Fruit fly (Drosophila melanogaster) whole organism, embryonic: Measurements from ENCODE around the gene CG9667.

ENCODE experiments used
- B-H2 ChIP-seq: fragments of 200-800 bp; sonication (Bioruptor generic); optimal IDR thresholded peaks from 2 replicates; lab custom pipeline; 2018; ENCODE audit warnings: missing biosample characterization, mild to moderate bottlenecking, missing genetic modification characterization
- BtbVII ChIP-seq: fragments of 200-800 bp; sonication (Bioruptor generic); optimal IDR thresholded peaks from 3 replicates; lab custom pipeline; 2017; ENCODE audit warnings: missing biosample characterization, mild to moderate bottlenecking, missing genetic modification characterization
- CG12155 ChIP-seq: fragments of 200-800 bp; sonication (Bioruptor generic); optimal IDR thresholded peaks from 3 replicates; lab custom pipeline; 2016; ENCODE audit warnings: missing biosample characterization, missing genetic modification characterization
- CG12659 ChIP-seq: fragments of 200-800 bp; sonication (Bioruptor generic); optimal IDR thresholded peaks from 3 replicates; lab custom pipeline; 2017; ENCODE audit warnings: mild to moderate bottlenecking, missing biosample characterization, missing genetic modification reagents, missing genetic modification characterization
- CG15479 ChIP-seq: fragments of 200-800 bp; sonication (Bioruptor generic); optimal IDR thresholded peaks from 3 replicates; lab custom pipeline; 2019; ENCODE audit warnings: missing biosample characterization, mild to moderate bottlenecking, missing genetic modification characterization, moderate library complexity
- CG15514 ChIP-seq: fragments of 200-800 bp; sonication (Bioruptor generic); optimal IDR thresholded peaks from 3 replicates; lab custom pipeline; 2017; ENCODE audit warnings: missing biosample characterization, missing genetic modification characterization, mild to moderate bottlenecking, moderate library complexity, missing genetic modification reagents
- CG15696 ChIP-seq: fragments of 200-800 bp; sonication (Bioruptor generic); optimal IDR thresholded peaks from 2 replicates; lab custom pipeline; 2019; ENCODE audit warnings: missing biosample characterization, mild to moderate bottlenecking, missing genetic modification characterization, moderate library complexity
- CG18262 ChIP-seq: fragments of 200-800 bp; optimal IDR thresholded peaks from 3 replicates; lab custom pipeline; 2019; ENCODE audit warnings: missing biosample characterization, mild to moderate bottlenecking, missing genetic modification characterization, moderate library complexity
- CG18619 ChIP-seq: fragments of 200-800 bp; sonication (Bioruptor generic); optimal IDR thresholded peaks from 3 replicates; lab custom pipeline; 2017; ENCODE audit warnings: missing biosample characterization, mild to moderate bottlenecking, missing genetic modification characterization
- CG2202 ChIP-seq: fragments of 200-800 bp; sonication (Bioruptor generic); optimal IDR thresholded peaks from 2 replicates; lab custom pipeline; 2018; ENCODE audit warnings: missing biosample characterization, mild to moderate bottlenecking, missing genetic modification characterization
- CG2678 ChIP-seq: fragments of 200-800 bp; sonication (Bioruptor generic); optimal IDR thresholded peaks from 3 replicates; lab custom pipeline; 2019; ENCODE audit warnings: missing biosample characterization, mild to moderate bottlenecking, missing genetic modification characterization, moderate library complexity
- CG34376 ChIP-seq: fragments of 200-800 bp; sonication (Bioruptor generic); optimal IDR thresholded peaks from 2 replicates; lab custom pipeline; 2018; ENCODE audit warnings: missing biosample characterization, mild to moderate bottlenecking, missing genetic modification characterization
- CG3995 ChIP-seq: fragments of 200-800 bp; sonication (Bioruptor generic); optimal IDR thresholded peaks from 3 replicates; lab custom pipeline; 2016; ENCODE audit warnings: missing biosample characterization, missing genetic modification characterization
- CG4424 ChIP-seq: fragments of 200-800 bp; sonication (Bioruptor generic); optimal IDR thresholded peaks from 3 replicates; lab custom pipeline; 2016; ENCODE audit warnings: missing biosample characterization, missing genetic modification characterization
- CG4854 ChIP-seq: fragments of 200-800 bp; sonication (Bioruptor generic); optimal IDR thresholded peaks from 2 replicates; lab custom pipeline; 2016; ENCODE audit warnings: missing biosample characterization, missing genetic modification characterization, inconsistent platforms
- CG6654 ChIP-seq: fragments of 200-800 bp; sonication (Bioruptor generic); optimal IDR thresholded peaks from 2 replicates; lab custom pipeline; 2017; ENCODE audit warnings: missing biosample characterization, mild to moderate bottlenecking, missing genetic modification characterization
- CG6765 ChIP-seq: fragments of 200-800 bp; sonication (Bioruptor generic); optimal IDR thresholded peaks from 3 replicates; lab custom pipeline; 2017; ENCODE audit warnings: missing biosample characterization, mild to moderate bottlenecking, missing genetic modification characterization
- CG6791 ChIP-seq: fragments of 200-800 bp; sonication (Bioruptor generic); IDR thresholded peaks from 3 replicates; pipeline ENCODE4 v1.3.6; 2022; ENCODE audit warnings: missing biosample characterization, missing genetic modification characterization; ENCODE audit not compliant: partially characterized antibody
- CG9437 ChIP-seq: fragments of 200-800 bp; sonication (Bioruptor generic); optimal IDR thresholded peaks from 2 replicates; lab custom pipeline; 2018; ENCODE audit warnings: missing biosample characterization, mild to moderate bottlenecking, missing genetic modification characterization
- CG9797 ChIP-seq: fragments of 200-800 bp; sonication (Bioruptor generic); optimal IDR thresholded peaks from 3 replicates; lab custom pipeline; 2018; ENCODE audit warnings: missing biosample characterization, mild to moderate bottlenecking, missing genetic modification characterization
- CrebB ChIP-seq: fragments of 200-800 bp; sonication (Bioruptor generic); optimal IDR thresholded peaks from 3 replicates; lab custom pipeline; 2018; ENCODE audit warnings: missing biosample characterization, mild to moderate bottlenecking, missing genetic modification characterization
- Dref ChIP-seq: fragments of 200-800 bp; sonication (Bioruptor generic); IDR thresholded peaks from 2 replicates; pipeline ENCODE4 v1.3.6; 2022; ENCODE audit warnings: missing biosample characterization, missing genetic modification characterization
- Ets65A ChIP-seq: fragments of 200-800 bp; sonication (Bioruptor generic); peaks from one replicate; lab custom pipeline; 2016; ENCODE audit warnings: missing biosample characterization, missing genetic modification characterization
- HHEX ChIP-seq: fragments of 200-800 bp; sonication (Bioruptor generic); optimal IDR thresholded peaks from 3 replicates; lab custom pipeline; 2017; ENCODE audit warnings: missing biosample characterization, mild to moderate bottlenecking, missing genetic modification characterization, missing genetic modification reagents
- HLHmδ ChIP-seq: fragments of 200-800 bp; sonication (Bioruptor generic); optimal IDR thresholded peaks from 2 replicates; lab custom pipeline; 2018; ENCODE audit warnings: missing biosample characterization, mild to moderate bottlenecking, missing genetic modification characterization, moderate library complexity
- Hr3 ChIP-seq: fragments of 200-800 bp; sonication (Bioruptor generic); optimal IDR thresholded peaks from 3 replicates; lab custom pipeline; 2016; ENCODE audit warnings: missing biosample characterization, missing genetic modification characterization
- MTF-1 ChIP-seq: fragments of 200-800 bp; sonication (Bioruptor generic); optimal IDR thresholded peaks from 2 replicates; lab custom pipeline; 2018; ENCODE audit warnings: missing biosample characterization, mild to moderate bottlenecking, missing genetic modification characterization, borderline replicate concordance
- Max ChIP-seq: fragments of 200-800 bp; sonication (Bioruptor generic); optimal IDR thresholded peaks from 2 replicates; lab custom pipeline; 2016; ENCODE audit warnings: missing biosample characterization, mild to moderate bottlenecking, missing genetic modification characterization
- Meics ChIP-seq: fragments of 200-800 bp; sonication (Bioruptor generic); optimal IDR thresholded peaks from 2 replicates; lab custom pipeline; 2017; ENCODE audit warnings: missing biosample characterization, mild to moderate bottlenecking, missing genetic modification characterization
- Mes4 ChIP-seq: fragments of 200-800 bp; sonication (Bioruptor generic); optimal IDR thresholded peaks from 2 replicates; lab custom pipeline; 2016; ENCODE audit warnings: missing biosample characterization, missing genetic modification characterization
- PHDP ChIP-seq: fragments of 200-800 bp; sonication (Bioruptor generic); optimal IDR thresholded peaks from 3 replicates; lab custom pipeline; 2018; ENCODE audit warnings: missing biosample characterization, mild to moderate bottlenecking, missing genetic modification characterization, moderate library complexity
- Scr ChIP-seq: fragments of 200-800 bp; sonication (Bioruptor generic); IDR thresholded peaks from 2 replicates; pipeline ENCODE4 v1.3.6; 2022; ENCODE audit warnings: missing biosample characterization, missing genetic modification characterization; ENCODE audit not compliant: partially characterized antibody
- bigmax ChIP-seq: fragments of 200-800 bp; sonication (Bioruptor generic); optimal IDR thresholded peaks from 2 replicates; lab custom pipeline; 2018; ENCODE audit warnings: missing biosample characterization, mild to moderate bottlenecking, missing genetic modification characterization
- dmrt11E ChIP-seq: fragments of 200-800 bp; sonication (Bioruptor generic); optimal IDR thresholded peaks from 3 replicates; lab custom pipeline; 2018; ENCODE audit warnings: missing biosample characterization, mild to moderate bottlenecking, missing genetic modification characterization, moderate library complexity
- dmrt99B ChIP-seq: fragments of 200-800 bp; sonication (Bioruptor generic); optimal IDR thresholded peaks from 2 replicates; lab custom pipeline; 2018; ENCODE audit warnings: missing biosample characterization, mild to moderate bottlenecking, missing genetic modification characterization, moderate library complexity
- en ChIP-seq: fragments of 200-800 bp; sonication (Bioruptor generic); optimal IDR thresholded peaks from 2 replicates; lab custom pipeline; 2016; ENCODE audit warnings: missing biosample characterization, missing genetic modification characterization
- gce ChIP-seq: fragments of 200-800 bp; sonication (Bioruptor generic); IDR thresholded peaks from 3 replicates; pipeline ENCODE4 v1.3.6; 2022; ENCODE audit warnings: missing biosample characterization, missing genetic modification characterization
- grau ChIP-seq: fragments of 200-800 bp; optimal IDR thresholded peaks from 3 replicates; lab custom pipeline; 2019; ENCODE audit warnings: missing biosample characterization, mild to moderate bottlenecking, missing genetic modification characterization, moderate library complexity
- gsb-n ChIP-seq: fragments of 200-800 bp; sonication (Bioruptor generic); optimal IDR thresholded peaks from 3 replicates; lab custom pipeline; 2018; ENCODE audit warnings: missing biosample characterization, mild to moderate bottlenecking, missing genetic modification characterization
- mirr ChIP-seq: fragments of 200-800 bp; sonication (Bioruptor generic); optimal IDR thresholded peaks from 3 replicates; lab custom pipeline; 2018; ENCODE audit warnings: missing biosample characterization, mild to moderate bottlenecking, missing genetic modification characterization
- nmo ChIP-seq: fragments of 200-800 bp; sonication (Bioruptor generic); optimal IDR thresholded peaks from 2 replicates; lab custom pipeline; 2018; ENCODE audit warnings: missing biosample characterization, mild to moderate bottlenecking, missing genetic modification characterization, moderate library complexity
- p53 ChIP-seq: fragments of 200-800 bp; sonication (Bioruptor generic); optimal IDR thresholded peaks from 2 replicates; lab custom pipeline; 2016; ENCODE audit warnings: missing biosample characterization, missing genetic modification characterization
- pb ChIP-seq: fragments of 200-800 bp; sonication (Bioruptor generic); optimal IDR thresholded peaks from 3 replicates; lab custom pipeline; 2016; ENCODE audit warnings: missing biosample characterization, missing genetic modification characterization
- pzg ChIP-seq: fragments of 200-800 bp; sonication (Bioruptor generic); optimal IDR thresholded peaks from 3 replicates; lab custom pipeline; 2018; ENCODE audit warnings: missing biosample characterization, mild to moderate bottlenecking, missing genetic modification characterization, moderate library complexity
- salm ChIP-seq: fragments of 200-800 bp; sonication (Bioruptor generic); optimal IDR thresholded peaks from 2 replicates; lab custom pipeline; 2018; ENCODE audit warnings: missing biosample characterization, mild to moderate bottlenecking, missing genetic modification characterization
- shn ChIP-seq: fragments of 200-800 bp; sonication (Bioruptor generic); optimal IDR thresholded peaks from 3 replicates; lab custom pipeline; 2016; ENCODE audit warnings: missing biosample characterization, missing genetic modification characterization
- tio ChIP-seq: fragments of 200-800 bp; sonication (Bioruptor generic); optimal IDR thresholded peaks from 2 replicates; lab custom pipeline; 2017; ENCODE audit warnings: missing biosample characterization, missing genetic modification characterization, inconsistent platforms
- tup ChIP-seq: fragments of 200-800 bp; sonication (Bioruptor generic); optimal IDR thresholded peaks from 2 replicates; lab custom pipeline; 2016; ENCODE audit warnings: missing biosample characterization, mild to moderate bottlenecking, missing genetic modification characterization, moderate library complexity
- wek ChIP-seq: fragments of 200-800 bp; sonication (Bioruptor generic); optimal IDR thresholded peaks from 3 replicates; lab custom pipeline; 2018; ENCODE audit warnings: missing biosample characterization, mild to moderate bottlenecking, missing genetic modification characterization, moderate library complexity
- zf30C ChIP-seq: fragments of 200-800 bp; sonication (Bioruptor generic); optimal IDR thresholded peaks from 3 replicates; lab custom pipeline; 2018; ENCODE audit warnings: missing biosample characterization, mild to moderate bottlenecking, missing genetic modification characterization

The CG9667 gene

dm6 chr3R:8105088-8105542, 21.0 kb downstream of the CG9667 start, which contains the start of gene puc (continued):
- peak; percentile 3 for TF ChIP-seq CG18262 (tag; lab: Kevin White, UChicago)
- peak; percentile 20 for TF ChIP-seq CG4854
- peak; percentile 92 for TF ChIP-seq MTF-1 (GFP tag; lab: Kevin White, UChicago)
- peak; percentile 5 for TF ChIP-seq BtbVII (GFP tag; lab: Kevin White, UChicago)
- peak; percentile 33 for TF ChIP-seq Ets65A
- no peak for TF ChIP-seq tio (GFP tag; lab: Kevin White, UChicago)
- no peak for TF ChIP-seq CG2202 (tag; lab: Kevin White, UChicago)
- peak; percentile 58 for TF ChIP-seq CrebB (tag; lab: Kevin White, UChicago)
- peak; percentile 65 for TF ChIP-seq wek (GFP tag; lab: Kevin White, UChicago)
- no peak for TF ChIP-seq Hr3 (GFP tag; lab: Kevin White, UChicago)
- TF ChIP-seq nmo, result peak; percentile 27
- peak; percentile 38 for TF ChIP-seq PHDP (tag; lab: Kevin White, UChicago)
- peak; percentile 68 for TF ChIP-seq HLHmδ (GFP tag; lab: Kevin White, UChicago)
- peak; percentile 39 for TF ChIP-seq B-H2
- TF ChIP-seq Mes4 (GFP tag; lab: Kevin White, UChicago), result no peak
- peak; percentile 6 for TF ChIP-seq tup (GFP tag; lab: Kevin White, UChicago)
- peak; percentile 5 for TF ChIP-seq CG12155
- TF ChIP-seq CG9797 (GFP tag; lab: Kevin White, UChicago), result peak; percentile 81
- no peak for TF ChIP-seq Dref (GFP tag; lab: Robert Waterston, UW)
- TF ChIP-seq gsb-n (tag; lab: Kevin White, UChicago), result peak; percentile 30
- TF ChIP-seq pb (GFP tag; lab: Kevin White, UChicago), result peak; percentile 15
- peak; percentile 17 for TF ChIP-seq dmrt99B (tag; lab: Kevin White, UChicago)
- peak; percentile 34 for TF ChIP-seq grau
- no peak for TF ChIP-seq Scr (GFP tag; lab: Robert Waterston, UW)
- peak; percentile 9 for TF ChIP-seq CG6765 (GFP tag; lab: Kevin White, UChicago)
- no peak for TF ChIP-seq CG6654 (GFP tag; lab: Kevin White, UChicago)
- TF ChIP-seq CG4424 (GFP tag; lab: Kevin White, UChicago), result no peak
- peak; percentile 2 for TF ChIP-seq salm (tag; lab: Kevin White, UChicago)
- TF ChIP-seq CG9437 (GFP tag; lab: Kevin White, UChicago), result peak; percentile 8
- no peak for TF ChIP-seq p53
- TF ChIP-seq CG3995 (GFP tag; lab: Kevin White, UChicago), result peak; percentile 15
- peak; percentile 31 for TF ChIP-seq Meics (GFP tag; lab: Kevin White, UChicago)
- TF ChIP-seq CG15696 (tag; lab: Kevin White, UChicago), result no peak
- TF ChIP-seq Max (GFP tag; lab: Kevin White, UChicago), result no peak
- peak; percentile 75 for TF ChIP-seq CG15514
- TF ChIP-seq CG34376 (GFP tag; lab: Kevin White, UChicago), result peak; percentile 77
- peak; percentile 91 for TF ChIP-seq CG15479
- TF ChIP-seq CG12659 (GFP tag; lab: Kevin White, UChicago), result peak; percentile 67
- peak; percentile 54 for TF ChIP-seq mirr (GFP tag; lab: Kevin White, UChicago)
- peak; percentile 26 for TF ChIP-seq bigmax (GFP tag; lab: Kevin White, UChicago)
- TF ChIP-seq CG6791 (GFP tag; lab: Robert Waterston, UW), result no peak
- peak; percentile 41 for TF ChIP-seq CG2678 (tag; lab: Kevin White, UChicago)
- TF ChIP-seq CG18619, result peak; percentile 37
- TF ChIP-seq gce (GFP tag; lab: Robert Waterston, UW), result no peak
- peak; percentile 40 for TF ChIP-seq shn (GFP tag; lab: Kevin White, UChicago)
- TF ChIP-seq zf30C (GFP tag; lab: Kevin White, UChicago), result peak; percentile 33
- peak; percentile 26 for TF ChIP-seq en (GFP tag; lab: Kevin White, UChicago)
- TF ChIP-seq pzg (GFP tag; lab: Kevin White, UChicago), result peak; percentile 71
- TF ChIP-seq HHEX, result peak; percentile 24
- peak; percentile 15 for TF ChIP-seq dmrt11E (tag; lab: Kevin White, UChicago)
